Worm (Caenorhabditis elegans) whole organism, early embryonic: ENCODE data around the gene srr-9.

ENCODE experiments used
- B0310.2 ChIP-seq: sonication (generic microtip); optimal IDR thresholded peaks from 2 replicates; lab custom pipeline; 2016; ENCODE audit warnings: mild to moderate bottlenecking, missing genetic modification characterization, missing compliant biosample characterization
- F13C5.2 ChIP-seq: sonication (generic microtip); optimal IDR thresholded peaks from 2 replicates; lab custom pipeline; 2017; ENCODE audit warnings: mild to moderate bottlenecking, missing genetic modification characterization, inconsistent platforms, missing compliant biosample characterization
- aly-1 ChIP-seq: sonication (generic microtip); optimal IDR thresholded peaks from 2 replicates; lab custom pipeline; 2016; ENCODE audit warnings: missing genetic modification characterization, missing compliant biosample characterization
- ama-1 ChIP-seq: fragments of 150-350 bp; optimal IDR thresholded peaks from 2 replicates; lab custom pipeline; 2014
- ceh-13 ChIP-seq: fragments of 200-800 bp; sonication (Bioruptor generic); optimal IDR thresholded peaks from 2 replicates; lab custom pipeline; 2018; ENCODE audit warnings: mild to moderate bottlenecking, missing genetic modification characterization, missing compliant biosample characterization
- ceh-36 ChIP-seq: sonication (generic microtip); optimal IDR thresholded peaks from 2 replicates; lab custom pipeline; 2016; ENCODE audit warnings: missing genetic modification characterization, inconsistent platforms, missing compliant biosample characterization
- ets-7 ChIP-seq: sonication (generic microtip); optimal IDR thresholded peaks from 2 replicates; lab custom pipeline; 2016; ENCODE audit warnings: missing genotype, missing genetic modification characterization, missing compliant biosample characterization
- flt-1 ChIP-seq: fragments of 200-800 bp; sonication (Bioruptor generic); IDR thresholded peaks from 2 replicates; pipeline ENCODE4 v1.3.6; 2022; ENCODE audit warnings: missing genetic modification characterization, missing compliant biosample characterization
- hmbx-1 ChIP-seq: sonication (generic microtip); optimal IDR thresholded peaks from 2 replicates; lab custom pipeline; 2016; ENCODE audit warnings: mild to moderate bottlenecking, missing genetic modification characterization, missing compliant biosample characterization
- hmg-4 ChIP-seq: fragments of 200-800 bp; sonication (Bioruptor generic); optimal IDR thresholded peaks from 2 replicates; lab custom pipeline; 2018; ENCODE audit warnings: mild to moderate bottlenecking, missing genetic modification characterization, missing compliant biosample characterization
- hnd-1 ChIP-seq: sonication (generic microtip); optimal IDR thresholded peaks from 2 replicates; lab custom pipeline; 2016; ENCODE audit warnings: missing genetic modification characterization, missing compliant biosample characterization
- pes-1 ChIP-seq: fragments of 200-800 bp; sonication (Bioruptor generic); IDR thresholded peaks from 2 replicates; pipeline ENCODE4 v1.3.6; 2022; ENCODE audit warnings: missing genetic modification reagents, missing genetic modification characterization, missing compliant biosample characterization
- scrt-1 ChIP-seq: fragments of 200-800 bp; sonication (Bioruptor generic); IDR thresholded peaks from 2 replicates; pipeline ENCODE4 v1.3.6; 2022; ENCODE audit warnings: missing genetic modification characterization, missing compliant biosample characterization
- sea-1 ChIP-seq: fragments of 200-800 bp; sonication (Bioruptor generic); conservative IDR thresholded peaks from 2 replicates; pipeline ENCODE4 v1.3.6; 2022; ENCODE audit warnings: missing genetic modification characterization, missing compliant biosample characterization
- tbx-11 ChIP-seq: fragments of 200-800 bp; sonication (Bioruptor generic); IDR thresholded peaks from 2 replicates; pipeline ENCODE4 v1.3.6; 2022; ENCODE audit warnings: missing genetic modification characterization, missing compliant biosample characterization
- tbx-37 ChIP-seq: fragments of 200-800 bp; sonication (Bioruptor generic); conservative IDR thresholded peaks from 2 replicates; pipeline ENCODE4 v1.3.6; 2022; ENCODE audit warnings: missing genetic modification reagents, missing genetic modification characterization, missing compliant biosample characterization
- tra-4 ChIP-seq: sonication (generic microtip); optimal IDR thresholded peaks from 2 replicates; lab custom pipeline; 2017; ENCODE audit warnings: missing genetic modification characterization, missing compliant biosample characterization

srr-9 gene

DNA sequence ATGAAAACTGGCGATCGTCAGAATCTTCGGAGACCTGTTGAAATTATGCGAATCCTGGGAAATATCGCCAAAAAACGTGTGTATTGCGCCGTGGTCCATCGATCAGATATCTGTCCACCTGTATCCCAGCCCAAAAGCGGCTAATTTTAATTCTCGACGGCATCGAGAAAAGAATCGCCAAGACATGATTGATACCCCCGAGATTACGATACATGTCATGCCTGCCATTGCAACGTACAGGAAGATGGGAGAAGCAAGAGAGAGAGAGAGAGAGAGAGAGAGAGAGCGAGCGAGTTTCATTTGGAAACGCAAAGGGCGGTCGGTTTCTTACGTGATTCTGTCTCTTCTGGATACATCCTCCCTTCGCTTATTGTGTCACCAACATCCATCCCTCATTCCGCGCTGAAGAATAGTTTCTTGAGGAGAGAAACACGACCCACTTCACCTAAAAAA, 36.4 kb downstream of the srr-9 start, which contains the start of gene grl-10:
TSS of gene grl-10 (plus strand) at position 403 of the 453 bp plus-strand sequence.
- TF ChIP-seq pes-1 = no peak
- no peak for TF ChIP-seq aly-1
- no peak for TF ChIP-seq hmg-4 (GFP tag; lab: Kevin White, UChicago)
- no peak for TF ChIP-seq F13C5.2
- TF ChIP-seq ceh-13 = no peak
- no peak for TF ChIP-seq B0310.2 (tag; lab: Kevin White, UChicago)
- no peak for TF ChIP-seq ceh-36 (tag; lab: Kevin White, UChicago)
- TF ChIP-seq tbx-11 (GFP tag; lab: Robert Waterston, UW) = no peak
- TF ChIP-seq sea-1 (GFP tag; lab: Robert Waterston, UW) = no peak
- TF ChIP-seq hmbx-1 = no peak
- no peak for TF ChIP-seq ama-1 (lab: Kevin White, UChicago)
- TF ChIP-seq hnd-1 (tag; lab: Kevin White, UChicago) = no peak

DNA sequence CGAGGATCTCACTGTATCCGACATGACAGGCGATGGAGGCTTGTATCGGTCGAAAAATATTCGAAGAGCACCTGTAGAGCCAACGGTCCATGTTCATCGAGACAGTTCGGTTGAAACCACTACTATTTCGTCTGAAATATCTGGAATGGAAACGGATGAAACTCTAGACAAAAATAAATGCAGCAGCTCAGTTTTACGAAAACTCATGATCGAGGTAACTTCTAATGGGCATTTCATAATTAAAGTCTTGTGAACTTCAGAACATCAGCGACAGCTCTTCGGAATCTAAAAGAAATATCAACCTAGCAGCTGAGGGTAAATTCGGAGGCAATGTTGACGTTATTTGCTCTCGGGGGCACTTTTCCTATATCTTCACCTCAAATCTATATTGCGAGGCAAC, 37.4 kb downstream of the srr-9 start:
- TF ChIP-seq tra-4 (tag; lab: Kevin White, UChicago) = no peak
- TF ChIP-seq hnd-1 (tag; lab: Kevin White, UChicago) = no peak
- no peak for TF ChIP-seq ama-1 (lab: Kevin White, UChicago)
- no peak for TF ChIP-seq pes-1
- no peak for TF ChIP-seq flt-1 (GFP tag; lab: Robert Waterston, UW)
- TF ChIP-seq ceh-36 (tag; lab: Kevin White, UChicago) = no peak
- TF ChIP-seq ceh-13 = no peak
- no peak for TF ChIP-seq scrt-1 (GFP tag; lab: Robert Waterston, UW)
- TF ChIP-seq tbx-37 = no peak
- TF ChIP-seq hmg-4 (GFP tag; lab: Kevin White, UChicago) = no peak
- no peak for TF ChIP-seq ets-7 (tag; lab: Kevin White, UChicago)
- TF ChIP-seq tbx-11 (GFP tag; lab: Robert Waterston, UW) = no peak
- no peak for TF ChIP-seq sea-1 (GFP tag; lab: Robert Waterston, UW)
- no peak for TF ChIP-seq B0310.2 (tag; lab: Kevin White, UChicago)
- TF ChIP-seq F13C5.2 = no peak
- no peak for TF ChIP-seq aly-1
- TF ChIP-seq hmbx-1 = no peak

DNA sequence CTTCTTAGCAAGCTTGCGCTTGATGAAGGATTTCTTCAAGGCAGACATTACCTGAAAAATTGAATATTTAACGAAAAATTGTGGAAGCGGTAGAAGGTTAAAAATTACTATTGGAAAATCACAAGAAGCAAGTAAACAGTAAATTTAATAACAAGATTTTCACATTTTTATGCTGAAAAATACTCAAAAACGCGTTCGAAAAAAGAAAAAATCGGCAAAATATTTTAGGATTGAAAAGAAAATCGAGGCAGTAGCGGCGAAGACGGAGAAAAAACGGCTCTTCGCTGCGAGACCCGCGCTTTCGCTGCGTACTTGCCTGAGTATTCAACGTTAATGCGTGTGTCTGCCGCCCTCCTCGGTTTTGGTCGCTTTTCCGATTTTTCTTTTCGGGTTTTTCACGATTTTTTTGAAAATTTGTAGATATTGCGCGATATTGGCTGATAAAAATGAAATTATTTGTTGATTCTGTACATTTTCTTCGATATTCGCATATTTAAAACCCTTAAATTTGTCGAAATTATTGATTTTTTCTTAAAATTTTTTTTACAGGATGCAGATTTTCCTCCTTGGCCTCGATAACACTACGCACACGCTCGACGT, 38.3 kb downstream of the srr-9 start, which contains the start of the genes rpl-39 and rps-30:
TSS of gene rpl-39 (minus strand) at position 51 of the 600 bp plus-strand sequence.
TSS of gene rps-30 (plus strand) at position 550 of the 600 bp plus-strand sequence.
- TF ChIP-seq tbx-11 (GFP tag; lab: Robert Waterston, UW) (no peak), F13C5.2 (peak; percentile 50), B0310.2 (tag; lab: Kevin White, UChicago) (no peak), sea-1 (GFP tag; lab: Robert Waterston, UW) (no peak), hmg-4 (GFP tag; lab: Kevin White, UChicago) (peak; percentile 53), tra-4 (tag; lab: Kevin White, UChicago) (no peak), flt-1 (GFP tag; lab: Robert Waterston, UW) (peak; percentile 26; the same call in 1 of the 2 replicates), ceh-36 (tag; lab: Kevin White, UChicago) (no peak), hmbx-1 (no peak), tbx-37 (no peak), aly-1 (no peak), pes-1 (peak; percentile 37; the same call in 1 of the 2 replicates), hnd-1 (tag; lab: Kevin White, UChicago) (no peak), ama-1 (lab: Kevin White, UChicago) (no peak)

DNA sequence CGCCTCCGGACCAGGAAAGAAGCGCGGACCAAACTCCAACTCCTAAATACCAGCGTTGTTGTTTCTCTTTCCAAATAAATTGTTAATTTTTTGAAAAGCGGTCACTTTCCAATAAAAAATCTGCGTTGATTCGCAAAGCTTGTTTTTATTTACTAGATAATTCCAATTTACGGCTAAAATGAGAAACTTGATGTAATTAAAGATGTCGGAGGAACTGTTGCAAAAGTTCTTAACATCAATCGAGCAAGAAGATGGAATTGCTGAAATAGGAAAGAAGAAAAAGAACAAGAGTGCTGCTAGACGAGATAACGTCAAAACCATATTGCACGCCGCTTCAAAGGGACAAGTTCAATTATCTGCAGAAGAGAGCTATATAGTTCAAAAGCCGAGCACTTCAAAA, 39.3 kb downstream of the srr-9 start, which contains the start of gene C26F1.3:
TSS of gene C26F1.3 (plus strand) at position 203 of the 400 bp plus-strand sequence.
- TF ChIP-seq ets-7 (tag; lab: Kevin White, UChicago) = no peak
- no peak for TF ChIP-seq tra-4 (tag; lab: Kevin White, UChicago)
- TF ChIP-seq hmg-4 (GFP tag; lab: Kevin White, UChicago) = no peak
- no peak for TF ChIP-seq tbx-37
- TF ChIP-seq ceh-36 (tag; lab: Kevin White, UChicago) = no peak

DNA sequence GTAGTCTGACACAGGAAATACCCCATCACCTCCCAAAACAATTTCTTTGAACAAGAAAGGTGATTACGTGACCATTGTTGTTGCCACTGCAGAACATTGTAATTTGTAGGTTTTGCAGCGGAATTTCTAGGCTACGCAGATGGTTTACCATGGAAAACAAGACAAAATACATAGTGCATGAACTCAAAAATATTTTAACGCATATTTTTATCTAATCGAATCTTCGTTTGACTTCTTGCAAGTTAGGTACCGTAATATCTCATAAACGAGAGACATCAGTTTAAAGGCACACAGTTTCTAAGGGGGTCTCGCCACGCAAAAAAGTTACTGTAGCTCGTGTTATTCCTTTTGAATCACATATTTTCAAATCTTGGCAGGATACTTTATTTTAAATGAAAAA, 41.2 kb downstream of the srr-9 start:
- no peak for TF ChIP-seq pes-1
- TF ChIP-seq ceh-36 (tag; lab: Kevin White, UChicago) = no peak
- no peak for TF ChIP-seq hmg-4 (GFP tag; lab: Kevin White, UChicago)
- no peak for TF ChIP-seq ets-7 (tag; lab: Kevin White, UChicago)
- TF ChIP-seq hmbx-1 = no peak
- TF ChIP-seq scrt-1 (GFP tag; lab: Robert Waterston, UW) = no peak
- no peak for TF ChIP-seq sea-1 (GFP tag; lab: Robert Waterston, UW)
- no peak for TF ChIP-seq ama-1 (lab: Kevin White, UChicago)
- TF ChIP-seq flt-1 (GFP tag; lab: Robert Waterston, UW) = no peak
- TF ChIP-seq hnd-1 (tag; lab: Kevin White, UChicago) = no peak
- no peak for TF ChIP-seq aly-1
- no peak for TF ChIP-seq F13C5.2
- TF ChIP-seq tra-4 (tag; lab: Kevin White, UChicago) = no peak
- no peak for TF ChIP-seq B0310.2 (tag; lab: Kevin White, UChicago)
- no peak for TF ChIP-seq tbx-11 (GFP tag; lab: Robert Waterston, UW)
- no peak for TF ChIP-seq tbx-37
- TF ChIP-seq ceh-13 = no peak

DNA sequence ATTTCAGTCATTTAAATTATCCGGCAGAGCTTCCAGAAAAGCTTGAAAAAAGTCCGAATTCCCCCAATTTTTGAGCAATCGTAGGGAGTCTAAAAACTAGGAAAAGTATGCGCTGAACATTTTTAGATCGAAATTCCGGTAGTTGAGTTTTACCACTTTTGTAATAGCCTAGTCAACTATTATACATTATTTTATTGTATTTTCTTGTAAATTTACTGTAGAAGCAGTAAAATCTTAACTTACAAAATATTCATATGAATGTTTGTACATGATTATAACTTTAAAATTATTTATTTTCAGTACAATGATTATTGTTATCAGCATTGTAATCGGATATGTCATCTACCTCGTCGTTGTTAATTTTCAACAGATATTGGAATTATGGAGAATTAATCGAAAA, 43.7 kb downstream of the srr-9 start, which contains the start of gene cyp-32A1:
TSS of gene cyp-32A1 (plus strand) at position 301 of the 400 bp plus-strand sequence.
- TF ChIP-seq tbx-11 (GFP tag; lab: Robert Waterston, UW) (no peak), flt-1 (GFP tag; lab: Robert Waterston, UW) (no peak), F13C5.2 (no peak), hmg-4 (GFP tag; lab: Kevin White, UChicago) (no peak), aly-1 (no peak), scrt-1 (GFP tag; lab: Robert Waterston, UW) (no peak), ama-1 (lab: Kevin White, UChicago) (no peak), tra-4 (tag; lab: Kevin White, UChicago) (no peak), hmbx-1 (no peak), sea-1 (GFP tag; lab: Robert Waterston, UW) (no peak), ets-7 (tag; lab: Kevin White, UChicago) (no peak)

DNA sequence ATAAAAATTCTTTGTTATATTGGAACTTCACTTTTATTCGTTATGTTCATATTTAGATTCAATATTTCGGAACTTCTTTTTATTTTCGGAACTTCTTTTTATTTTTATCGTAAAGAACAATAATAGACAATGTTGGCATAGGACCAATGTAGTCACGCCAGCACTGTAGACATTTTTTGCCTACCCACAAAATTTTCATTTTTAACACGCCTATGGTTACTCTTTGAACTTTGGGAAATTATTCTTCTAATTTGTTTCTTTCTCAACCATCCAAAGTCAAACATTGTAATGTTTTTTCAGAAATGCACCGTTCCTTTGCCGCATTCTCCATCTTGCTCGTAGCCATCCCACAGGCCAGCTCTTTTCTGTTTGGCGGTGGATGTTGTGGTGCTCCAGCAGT, 47.3 kb downstream of the srr-9 start, which contains the start of gene C26F1.1:
TSS of gene C26F1.1 (plus strand) at position 301 of the 400 bp plus-strand sequence.
- no peak for TF ChIP-seq hmbx-1
- TF ChIP-seq B0310.2 (tag; lab: Kevin White, UChicago) = no peak
- no peak for TF ChIP-seq tbx-37
- TF ChIP-seq ceh-36 (tag; lab: Kevin White, UChicago) = no peak
- TF ChIP-seq F13C5.2 = no peak
- TF ChIP-seq hmg-4 (GFP tag; lab: Kevin White, UChicago) = no peak
- no peak for TF ChIP-seq pes-1
- no peak for TF ChIP-seq tbx-11 (GFP tag; lab: Robert Waterston, UW)
- no peak for TF ChIP-seq flt-1 (GFP tag; lab: Robert Waterston, UW)
- TF ChIP-seq ama-1 (lab: Kevin White, UChicago) = no peak
- no peak for TF ChIP-seq ets-7 (tag; lab: Kevin White, UChicago)
- no peak for TF ChIP-seq scrt-1 (GFP tag; lab: Robert Waterston, UW)
- TF ChIP-seq hnd-1 (tag; lab: Kevin White, UChicago) = no peak
- no peak for TF ChIP-seq aly-1
- no peak for TF ChIP-seq tra-4 (tag; lab: Kevin White, UChicago)
- no peak for TF ChIP-seq ceh-13
- TF ChIP-seq sea-1 (GFP tag; lab: Robert Waterston, UW) = no peak
